Fruit fly (Drosophila melanogaster): ENCODE results near the gene CheB38a.
A peak's percentile ranks its signal among the peaks of the same experiment; 100 is the strongest.

DNA sequence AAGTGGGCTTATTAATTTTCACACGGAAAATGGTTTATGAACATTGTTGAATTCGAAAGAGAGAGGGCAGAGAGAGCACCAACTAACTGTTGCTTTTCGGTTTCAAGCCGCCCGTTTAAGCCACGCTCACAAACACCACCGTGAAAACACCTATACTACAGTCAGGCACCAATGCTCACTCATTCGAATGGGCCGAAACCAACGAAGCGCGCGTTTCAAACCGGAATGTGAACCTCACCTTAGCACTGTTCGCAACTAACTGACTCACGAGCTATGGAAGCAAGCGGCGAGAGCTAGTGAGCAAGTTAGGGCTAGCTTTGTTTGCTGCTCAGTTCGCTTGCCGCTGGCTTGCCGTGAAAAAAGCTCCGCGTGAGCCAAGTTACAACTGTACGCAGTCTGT, 24.5 kb downstream of the CheB38a start:
- TF ChIP-seq org-1 (GFP tag; optimal IDR thresholded peaks at IDR 0.05), result no peak
- no peak for TF ChIP-seq Blimp-1 (GFP tag; optimal IDR thresholded peaks at IDR 0.05)
- TF ChIP-seq bbx (GFP tag; IDR thresholded peaks at IDR 0.05; ENCODE audit: partially characterized antibody), result peak; percentile 54
- TF ChIP-seq Ssrp (tag; optimal IDR thresholded peaks at IDR 0.05), result no peak
- TF ChIP-seq Optix (GFP tag; IDR thresholded peaks at IDR 0.05), result no peak

All from whole organism, embryonic.